Worm (Caenorhabditis elegans): ENCODE results near the gene C17H12.11.
A peak's percentile ranks its signal among the peaks of the same experiment; 100 is the strongest.

Gene C17H12.11

ce11 chrIV:6770407-6770883 is 31.7 kb upstream of the C17H12.11 start, which contains the start of gene anat-1:
Gene anat-1 (plus strand): TSS chrIV:6770833.
- no peak for TF ChIP-seq odd-2 (tag; optimal IDR thresholded peaks at IDR 0.05)
- no peak for TF ChIP-seq eyg-1 (tag; optimal IDR thresholded peaks at IDR 0.05)

- TF ChIP-seq elt-4 (tag; optimal IDR thresholded peaks at IDR 0.05) (no peak), fax-1 (tag; optimal IDR thresholded peaks at IDR 0.05) (no peak), ceh-14 (tag; optimal IDR thresholded peaks at IDR 0.05) (no peak), pqm-1 (tag; optimal IDR thresholded peaks at IDR 0.05) (no peak), che-1 (tag; optimal IDR thresholded peaks at IDR 0.05) (no peak), ceh-6 (GFP tag; optimal IDR thresholded peaks at IDR 0.05) (no peak), unc-55 (GFP tag; optimal IDR thresholded peaks at IDR 0.05) (no peak), ahr-1 (tag; optimal IDR thresholded peaks at IDR 0.05) (no peak), lin-11 (tag; optimal IDR thresholded peaks at IDR 0.05) (no peak), pha-2 (tag; optimal IDR thresholded peaks at IDR 0.05) (no peak), ztf-16 (tag; optimal IDR thresholded peaks at IDR 0.05) (no peak), ceh-19 (GFP tag; optimal IDR thresholded peaks at IDR 0.05) (no peak), ceh-45 (GFP tag; IDR thresholded peaks at IDR 0.05) (no peak), tbx-2 (tag; optimal IDR thresholded peaks at IDR 0.05) (no peak), hlh-30 (tag; optimal IDR thresholded peaks at IDR 0.05; ENCODE audit: insufficient read depth) (no peak), fkh-6 (tag; optimal IDR thresholded peaks at IDR 0.05) (no peak), sox-4 (tag; optimal IDR thresholded peaks at IDR 0.05) (no peak), ceh-22 (tag; optimal IDR thresholded peaks at IDR 0.05) (no peak), pax-1 (tag; optimal IDR thresholded peaks at IDR 0.05) (no peak)
These were observed 30.6 kb upstream of the C17H12.11 start for ce11 chrIV:6771556-6771955.

ce11 chrIV:6777156-6777555 is 25.0 kb upstream of the C17H12.11 start:
- TF ChIP-seq tbx-7 (tag; optimal IDR thresholded peaks at IDR 0.05): no peak
- TF ChIP-seq sox-2 (GFP tag; IDR thresholded peaks at IDR 0.05): no peak
- no peak for TF ChIP-seq K02D7.2 (tag; optimal IDR thresholded peaks at IDR 0.05)
- TF ChIP-seq syd-9 (tag; optimal IDR thresholded peaks at IDR 0.05): no peak
- no peak for TF ChIP-seq sdc-2 (tag; optimal IDR thresholded peaks at IDR 0.05)
- TF ChIP-seq ceh-2 (tag; optimal IDR thresholded peaks at IDR 0.05): no peak
- TF ChIP-seq unc-55 (GFP tag; optimal IDR thresholded peaks at IDR 0.05): no peak
- no peak for TF ChIP-seq C08G9.2 (tag; optimal IDR thresholded peaks at IDR 0.05)
- TF ChIP-seq pha-4 (tag; optimal IDR thresholded peaks at IDR 0.05): no peak
- no peak for TF ChIP-seq K09A11.1 (tag; optimal IDR thresholded peaks at IDR 0.05; ENCODE audit: insufficient read depth)
- no peak for TF ChIP-seq hlh-8 (tag; optimal IDR thresholded peaks at IDR 0.05)
- TF ChIP-seq madf-2 (tag; optimal IDR thresholded peaks at IDR 0.05): no peak
- no peak for TF ChIP-seq fkh-6 (tag; optimal IDR thresholded peaks at IDR 0.05)
- no peak for TF ChIP-seq ceh-22 (tag; optimal IDR thresholded peaks at IDR 0.05)
- TF ChIP-seq nhr-232 (tag; optimal IDR thresholded peaks at IDR 0.05): no peak
- TF ChIP-seq fax-1 (tag; optimal IDR thresholded peaks at IDR 0.05): no peak
- TF ChIP-seq pqm-1 (tag; optimal IDR thresholded peaks at IDR 0.05): no peak
- no peak for TF ChIP-seq hlh-30 (tag; optimal IDR thresholded peaks at IDR 0.05; ENCODE audit: insufficient read depth)
- TF ChIP-seq ceh-24 (tag; optimal IDR thresholded peaks at IDR 0.05): no peak
- TF ChIP-seq mec-3 (tag; optimal IDR thresholded peaks at IDR 0.05; ENCODE audit: borderline replicate concordance): no peak

ce11 chrIV:6785151-6785550 is 17.0 kb upstream of the C17H12.11 start, which contains the start of gene dyci-1:
Gene dyci-1 (minus strand): TSS chrIV:6785272.
- TF ChIP-seq ceh-22 (tag; optimal IDR thresholded peaks at IDR 0.05) (peak; percentile 2), gmeb-2 (tag; optimal IDR thresholded peaks at IDR 0.05) (no peak), ceh-31 (tag; optimal IDR thresholded peaks at IDR 0.05) (peak; percentile 1), rnt-1 (tag; optimal IDR thresholded peaks at IDR 0.05) (no peak), ceh-18 (tag; optimal IDR thresholded peaks at IDR 0.05) (peak; percentile 32), tbx-2 (tag; optimal IDR thresholded peaks at IDR 0.05) (peak; percentile 47)

Measured in whole organism, late embryonic.